Worm (Caenorhabditis elegans) whole organism, L2 larva: ENCODE data around the gene F43C11.16.

ENCODE experiments used
- Y55F3AM.14 ChIP-seq: fragments of 200-800 bp; sonication (Bioruptor generic); optimal IDR thresholded peaks from 2 replicates; lab custom pipeline; 2018; ENCODE audit warnings: mild to moderate bottlenecking, missing genetic modification characterization, missing compliant biosample characterization
- aly-2 ChIP-seq: fragments of 150-350 bp; optimal IDR thresholded peaks from 2 replicates; lab custom pipeline; 2014; ENCODE audit warnings: missing biosample characterization, missing genetic modification characterization
- ceh-16 ChIP-seq: fragments of 150-350 bp; optimal IDR thresholded peaks from 2 replicates; lab custom pipeline; 2014; ENCODE audit warnings: missing biosample characterization, missing genetic modification characterization
- egl-27 ChIP-seq: sonication (generic microtip); optimal IDR thresholded peaks from 3 replicates; lab custom pipeline; 2017; ENCODE audit warnings: missing biosample characterization, missing genetic modification reagents, missing genetic modification characterization
- elt-1 ChIP-seq: fragments of 150-350 bp; optimal IDR thresholded peaks from 2 replicates; lab custom pipeline; 2014; ENCODE audit warnings: missing biosample characterization, missing genetic modification characterization
- fos-1 ChIP-seq: fragments of 150-350 bp; optimal IDR thresholded peaks from 2 replicates; lab custom pipeline; 2014; ENCODE audit warnings: missing biosample characterization, missing genetic modification characterization
- lsy-2 ChIP-seq, 2 experiments: fragments of 150-350 bp in 1 of 2; sonication (generic microtip) in 1 of 2; optimal IDR thresholded peaks; 2 replicates each; lab custom pipeline; 2014 to 2017; ENCODE audit warnings: missing biosample characterization in 2 of 2, missing genetic modification characterization in 2 of 2
- mab-5 ChIP-seq: fragments of 150-350 bp; optimal IDR thresholded peaks from 2 replicates; lab custom pipeline; 2014; ENCODE audit warnings: missing biosample characterization, missing genetic modification characterization
- mdl-1 ChIP-seq, 2 experiments: fragments of 150-350 bp in 1 of 2; sonication (generic microtip) in 1 of 2; optimal IDR thresholded peaks; 2 replicates each; lab custom pipeline; 2017; ENCODE audit warnings: missing biosample characterization in 2 of 2, missing genetic modification characterization in 2 of 2
- nhr-10 ChIP-seq: sonication (generic microtip); optimal IDR thresholded peaks from 2 replicates; lab custom pipeline; 2017; ENCODE audit warnings: missing biosample characterization, missing genetic modification characterization
- nhr-11 ChIP-seq: fragments of 150-350 bp; optimal IDR thresholded peaks from 2 replicates; lab custom pipeline; 2014; ENCODE audit warnings: missing biosample characterization, missing genetic modification characterization
- nhr-129 ChIP-seq: fragments of 150-350 bp; optimal IDR thresholded peaks from 2 replicates; lab custom pipeline; 2014; ENCODE audit warnings: missing biosample characterization, missing genetic modification characterization
- nhr-237 ChIP-seq: fragments of 150-350 bp; optimal IDR thresholded peaks from 2 replicates; lab custom pipeline; 2014; ENCODE audit warnings: missing biosample characterization, missing genetic modification characterization
- nhr-25 ChIP-seq: fragments of 150-350 bp; sonication (generic microtip); optimal IDR thresholded peaks from 3 replicates; lab custom pipeline; 2014; ENCODE audit warnings: missing biosample characterization, missing genetic modification characterization
- peb-1 ChIP-seq: fragments of 150-350 bp; optimal IDR thresholded peaks from 2 replicates; lab custom pipeline; 2014; ENCODE audit warnings: missing biosample characterization, missing genetic modification characterization
- sem-4 ChIP-seq: fragments of 150-350 bp; optimal IDR thresholded peaks from 2 replicates; lab custom pipeline; 2014; ENCODE audit warnings: missing biosample characterization, missing genetic modification reagents, missing genetic modification characterization
- skn-1 ChIP-seq: sonication (generic microtip); optimal IDR thresholded peaks from 2 replicates; lab custom pipeline; 2017; ENCODE audit warnings: missing biosample characterization, missing genetic modification characterization
- sma-3 ChIP-seq: sonication (generic microtip); optimal IDR thresholded peaks from 2 replicates; lab custom pipeline; 2016; ENCODE audit warnings: missing genetic modification reagents, missing genetic modification characterization, missing compliant biosample characterization
- sma-9 ChIP-seq, 2 experiments: fragments of 150-350 bp in 1 of 2; sonication (generic microtip) in 1 of 2; optimal IDR thresholded peaks; 2 replicates each; lab custom pipeline; 2014 to 2016; ENCODE audit warnings: missing genetic modification characterization in 2 of 2, mild to moderate bottlenecking in 1 of 2, missing biosample characterization in 1 of 2, missing compliant biosample characterization in 1 of 2, missing genetic modification reagents in 1 of 2, moderate library complexity in 1 of 2
- snpc-4 ChIP-seq: fragments of 150-350 bp; optimal IDR thresholded peaks from 2 replicates; lab custom pipeline; 2014; ENCODE audit warnings: missing biosample characterization, missing genetic modification characterization

F43C11.16 gene

ce11 chrII:2322857-2323518 is 36.9 kb downstream of the F43C11.16 start, which contains the start of the genes ZK1240.6 and ZK1240.2:
Gene ZK1240.6 (minus strand): TSS chrII:2322907.
Gene ZK1240.2 (plus strand): TSS chrII:2323376.
- TF ChIP-seq nhr-129 (tag; lab: Kevin White, UChicago) (no peak), fos-1 (peak; percentile 76), sma-9 (GFP tag; optimal IDR thresholded peaks at IDR 0.05; lab: Kevin White, UChicago) (peak; percentile 21), sma-9 (tag; optimal IDR thresholded peaks at IDR 0.05; lab: Kevin White, UChicago) (no peak), skn-1 (tag; lab: Kevin White, UChicago) (no peak)

- TF ChIP-seq elt-1 (tag; lab: Kevin White, UChicago) (no peak), nhr-11 (tag; lab: Kevin White, UChicago) (no peak), nhr-129 (tag; lab: Kevin White, UChicago) (no peak), sma-9 (GFP tag; optimal IDR thresholded peaks at IDR 0.05; lab: Kevin White, UChicago) (no peak), sma-9 (tag; optimal IDR thresholded peaks at IDR 0.05; lab: Kevin White, UChicago) (no peak), fos-1 (peak; percentile 87), snpc-4 (tag; lab: Kevin White, UChicago) (no peak)
Measured at ce11 chrII:2320097-2320496, 39.8 kb downstream of the F43C11.16 start, which contains the start of gene ZK1240.3. Gene ZK1240.3 (plus strand): TSS chrII:2320334.

- no peak for TF ChIP-seq egl-27 (tag; lab: Kevin White, UChicago)
- TF ChIP-seq fos-1, result peak; percentile 21
- no peak for TF ChIP-seq ceh-16 (tag; lab: Kevin White, UChicago)
- TF ChIP-seq nhr-237, result no peak
- no peak for TF ChIP-seq aly-2 (tag; lab: Kevin White, UChicago)
- TF ChIP-seq sma-3 (GFP tag; lab: Kevin White, UChicago), result no peak
- TF ChIP-seq snpc-4 (tag; lab: Kevin White, UChicago), result no peak
- TF ChIP-seq, all 48 proteins: peak for 1
Measured at ce11 chrII:2317883-2318357, 41.9 kb downstream of the F43C11.16 start, which contains the start of the genes ZK1240.5 and ZK1240.9. Gene ZK1240.5 (minus strand): TSS chrII:2317933. Gene ZK1240.9 (plus strand): TSS chrII:2318189.

ce11 chrII:2312747-2313146 is 47.1 kb downstream of the F43C11.16 start, which contains the start of the genes trim-21 and B0281.1:
Gene trim-21 (minus strand): TSS chrII:2312847.
Gene B0281.1 (plus strand): TSS chrII:2313067.
- TF ChIP-seq sma-3 (GFP tag; lab: Kevin White, UChicago) (no peak), mab-5 (tag; lab: Kevin White, UChicago) (no peak), nhr-10 (no peak), Y55F3AM.14 (GFP tag; lab: Kevin White, UChicago) (no peak), nhr-25 (tag; lab: Kevin White, UChicago) (no peak), peb-1 (tag; lab: Kevin White, UChicago) (no peak), sem-4 (tag; lab: Kevin White, UChicago) (no peak), mdl-1 (tag; optimal IDR thresholded peaks at IDR 0.05; lab: Kevin White, UChicago) (no peak), lsy-2 (tag; optimal IDR thresholded peaks at IDR 0.05; lab: Kevin White, UChicago) (no peak)
- TF ChIP-seq, all 48 proteins: peak for 0
